Worm (Caenorhabditis elegans) whole organism, dauer: Measurements from ENCODE around the gene ttr-15.

Experiments used
- unc-62 ChIP-seq: sonication (generic microtip); optimal IDR thresholded peaks from 2 replicates; lab custom pipeline; 2017; ENCODE audit warnings: missing biosample characterization, missing genetic modification reagents, missing genetic modification characterization

Gene ttr-15

ce11 chrIII:10386476-10386875, 48.8 kb downstream of the ttr-15 start, which contains the start of gene C38H2.3:
Gene C38H2.3, minus strand, starts transcription at chrIII:10386576.
- TF ChIP-seq unc-62 (GFP tag; lab: Kevin White, UChicago): no peak
